Worm (Caenorhabditis elegans) whole organism, early embryonic: Measurements from ENCODE around the gene nhr-185.

Source experiments
- B0310.2 ChIP-seq: sonication (generic microtip); optimal IDR thresholded peaks from 2 replicates; lab custom pipeline; 2016; ENCODE audit warnings: mild to moderate bottlenecking, missing genetic modification characterization, missing compliant biosample characterization
- ama-1 ChIP-seq: fragments of 150-350 bp; optimal IDR thresholded peaks from 2 replicates; lab custom pipeline; 2014
- ceh-13 ChIP-seq: fragments of 200-800 bp; sonication (Bioruptor generic); optimal IDR thresholded peaks from 2 replicates; lab custom pipeline; 2018; ENCODE audit warnings: mild to moderate bottlenecking, missing genetic modification characterization, missing compliant biosample characterization
- hnd-1 ChIP-seq: sonication (generic microtip); optimal IDR thresholded peaks from 2 replicates; lab custom pipeline; 2016; ENCODE audit warnings: missing genetic modification characterization, missing compliant biosample characterization
- scrt-1 ChIP-seq: fragments of 200-800 bp; sonication (Bioruptor generic); IDR thresholded peaks from 2 replicates; pipeline ENCODE4 v1.3.6; 2022; ENCODE audit warnings: missing genetic modification characterization, missing compliant biosample characterization
- sea-1 ChIP-seq: fragments of 200-800 bp; sonication (Bioruptor generic); conservative IDR thresholded peaks from 2 replicates; pipeline ENCODE4 v1.3.6; 2022; ENCODE audit warnings: missing genetic modification characterization, missing compliant biosample characterization
- tra-4 ChIP-seq: sonication (generic microtip); optimal IDR thresholded peaks from 2 replicates; lab custom pipeline; 2017; ENCODE audit warnings: missing genetic modification characterization, missing compliant biosample characterization

Gene nhr-185

DNA sequence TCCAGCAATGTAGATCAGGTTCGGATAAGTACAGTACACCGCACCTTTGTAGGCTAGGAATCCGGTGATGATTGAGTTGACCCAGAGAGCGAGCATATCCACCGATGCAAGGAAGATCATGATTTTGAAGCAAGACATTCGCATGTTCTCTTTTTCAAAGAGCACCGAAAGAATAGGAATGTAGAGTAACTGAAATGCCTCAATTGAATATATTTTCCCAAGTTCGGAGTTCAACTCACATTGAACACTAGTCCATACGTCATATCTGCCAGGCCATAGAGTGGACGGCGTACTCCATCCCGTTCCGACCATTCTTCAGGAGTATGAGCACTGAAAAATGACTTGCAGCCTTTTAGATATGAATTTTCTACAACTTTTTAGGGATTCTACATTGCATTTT is 47.4 kb downstream of the nhr-185 start:
- TF ChIP-seq scrt-1 (GFP tag; lab: Robert Waterston, UW) (no peak), B0310.2 (tag; lab: Kevin White, UChicago) (no peak), hnd-1 (tag; lab: Kevin White, UChicago) (no peak), sea-1 (GFP tag; lab: Robert Waterston, UW) (no peak), tra-4 (tag; lab: Kevin White, UChicago) (no peak), ceh-13 (GFP tag; lab: Kevin White, UChicago) (no peak), ama-1 (lab: Kevin White, UChicago) (no peak)
